Fruit fly (Drosophila melanogaster) S2 (cell line): ENCODE measurements around the gene wgn.

Experiments used
- CG8478 ChIP-seq: fragments of >200 bp; optimal IDR thresholded peaks from 2 replicates; lab custom pipeline; 2018
- CTCF ChIP-seq, 2 experiments: fragments of >200 bp; optimal IDR thresholded peaks; 2 replicates each; lab custom pipeline; 2018

- no peak for TF ChIP-seq CG8478 (lab: Kevin White, UChicago)
- no peak for TF ChIP-seq CTCF (optimal IDR thresholded peaks at IDR 0.05; lab: Kevin White, UChicago)
Measured at dm6 chrX:18675702-18676101, 41.0 kb upstream of the wgn start.
